Worm (Caenorhabditis elegans) whole organism, late embryonic: ENCODE data around the gene K08D9.6.

Source experiments
- ceh-14 ChIP-seq: sonication (generic microtip); optimal IDR thresholded peaks from 2 replicates; lab custom pipeline; 2016; ENCODE audit warnings: missing genotype, missing genetic modification characterization, missing compliant biosample characterization
- fkh-6 ChIP-seq: sonication (generic microtip); optimal IDR thresholded peaks from 2 replicates; lab custom pipeline; 2016; ENCODE audit warnings: missing genetic modification characterization, missing compliant biosample characterization
- lim-6 ChIP-seq: sonication (generic microtip); optimal IDR thresholded peaks from 2 replicates; lab custom pipeline; 2016; ENCODE audit warnings: missing genetic modification characterization, missing compliant biosample characterization
- pax-1 ChIP-seq: fragments of 150-350 bp; optimal IDR thresholded peaks from 2 replicates; lab custom pipeline; 2014; ENCODE audit warnings: missing biosample characterization, missing genetic modification characterization
- pqm-1 ChIP-seq: sonication (generic microtip); optimal IDR thresholded peaks from 2 replicates; lab custom pipeline; 2016; ENCODE audit warnings: missing genetic modification characterization, missing compliant biosample characterization
- unc-86 ChIP-seq: sonication (generic microtip); optimal IDR thresholded peaks from 2 replicates; lab custom pipeline; 2016; ENCODE audit warnings: missing genetic modification characterization, missing compliant biosample characterization

DNA sequence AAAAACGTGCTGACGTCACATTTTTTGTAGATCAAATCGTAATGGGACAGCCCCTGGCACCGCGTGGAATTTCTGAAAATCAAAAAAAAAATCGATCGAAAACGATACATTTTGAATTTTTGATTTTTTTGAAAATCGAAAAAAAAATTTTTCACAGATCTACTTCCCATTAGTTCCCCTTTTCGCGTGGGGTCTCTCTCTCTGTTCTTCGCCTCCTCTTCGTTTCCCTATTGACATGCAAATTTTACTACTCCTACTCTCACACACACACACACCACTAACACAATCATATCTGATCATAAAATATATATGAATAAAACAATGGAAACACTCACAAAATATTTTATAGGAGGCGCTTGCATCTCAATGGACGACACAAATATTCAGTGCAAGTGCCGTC, 16.2 kb downstream of the K08D9.6 start:
- TF ChIP-seq unc-86 (tag; lab: Kevin White, UChicago) (no peak), pqm-1 (no peak), lim-6 (peak; percentile 29), fkh-6 (tag; lab: Kevin White, UChicago) (peak; percentile 27), pax-1 (tag; lab: Kevin White, UChicago) (no peak), ceh-14 (tag; lab: Kevin White, UChicago) (peak; percentile 25)
